Worm (Caenorhabditis elegans): ENCODE data around the gene str-246.

The str-246 gene

DNA sequence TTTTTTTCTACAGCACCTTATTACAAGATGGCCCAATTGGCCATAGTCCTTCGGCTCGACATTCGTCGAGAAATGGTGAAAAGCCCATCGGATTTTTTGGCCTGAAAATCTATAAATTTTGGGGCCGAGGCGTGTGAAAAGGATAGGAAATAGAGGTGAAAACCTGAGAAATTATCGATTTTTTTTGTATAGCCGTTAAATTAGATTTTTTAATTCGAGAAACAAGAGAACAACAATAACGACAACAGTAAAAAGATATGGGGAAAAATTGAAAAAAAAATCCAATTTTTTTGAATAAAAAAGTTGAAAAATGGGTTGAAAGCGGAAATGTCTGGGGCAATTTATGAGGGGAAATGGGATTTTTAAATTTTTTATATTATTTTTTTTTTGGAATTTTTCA lies 22.4 kb downstream of the str-246 start, which contains the start of gene hmt-1:
hmt-1 (minus strand) TSS at position 101 of the 400 bp plus-strand sequence.
- no peak for TF ChIP-seq scrt-1 (GFP tag; IDR thresholded peaks at IDR 0.05)
- TF ChIP-seq hmbx-1 (tag; optimal IDR thresholded peaks at IDR 0.05): no peak

DNA sequence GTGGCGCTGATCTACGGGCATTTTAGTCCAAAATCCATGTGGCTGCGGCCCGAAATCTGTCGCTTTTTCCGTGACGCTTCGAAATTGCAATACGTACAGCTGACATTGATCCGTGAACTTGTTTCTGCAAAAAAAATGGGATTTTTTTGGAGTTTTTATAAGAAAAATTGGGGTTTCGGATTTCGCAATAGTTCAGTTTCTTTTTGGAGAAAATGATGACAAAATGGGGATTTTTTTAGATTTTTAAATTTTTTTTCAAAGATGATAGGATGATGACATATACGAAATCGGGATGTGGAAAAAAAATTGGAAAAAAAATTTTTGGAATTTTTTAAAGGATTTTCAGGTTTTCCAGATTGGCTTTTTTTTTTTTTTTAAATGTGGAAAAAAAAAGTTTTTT lies 23.7 kb downstream of the str-246 start:
- TF ChIP-seq tra-4 (tag; optimal IDR thresholded peaks at IDR 0.05) (no peak), tbx-37 (GFP tag; conservative IDR thresholded peaks at IDR 0.05) (no peak), B0310.2 (tag; optimal IDR thresholded peaks at IDR 0.05) (no peak), sea-1 (GFP tag; conservative IDR thresholded peaks at IDR 0.05) (no peak), ceh-13 (GFP tag; optimal IDR thresholded peaks at IDR 0.05) (no peak), scrt-1 (GFP tag; IDR thresholded peaks at IDR 0.05) (no peak), hmg-4 (GFP tag; optimal IDR thresholded peaks at IDR 0.05) (no peak), ama-1 (optimal IDR thresholded peaks at IDR 0.05) (no peak), hmbx-1 (tag; optimal IDR thresholded peaks at IDR 0.05) (no peak), tbx-11 (GFP tag; IDR thresholded peaks at IDR 0.05) (no peak), F13C5.2 (tag; optimal IDR thresholded peaks at IDR 0.05) (no peak)

ce11 chrIII:11107327-11107726 lies 29.8 kb downstream of the str-246 start:
- no peak for TF ChIP-seq aly-1 (tag; optimal IDR thresholded peaks at IDR 0.05)
- no peak for TF ChIP-seq ets-7 (tag; optimal IDR thresholded peaks at IDR 0.05)
- TF ChIP-seq tbx-37 (GFP tag; conservative IDR thresholded peaks at IDR 0.05): no peak
- TF ChIP-seq hnd-1 (tag; optimal IDR thresholded peaks at IDR 0.05): no peak
- TF ChIP-seq hmg-4 (GFP tag; optimal IDR thresholded peaks at IDR 0.05): no peak
- no peak for TF ChIP-seq ceh-36 (tag; optimal IDR thresholded peaks at IDR 0.05)
- no peak for TF ChIP-seq B0310.2 (tag; optimal IDR thresholded peaks at IDR 0.05)
- no peak for TF ChIP-seq hmbx-1 (tag; optimal IDR thresholded peaks at IDR 0.05)
- TF ChIP-seq flt-1 (GFP tag; IDR thresholded peaks at IDR 0.05): no peak
- no peak for TF ChIP-seq tra-4 (tag; optimal IDR thresholded peaks at IDR 0.05)
- TF ChIP-seq ceh-13 (GFP tag; optimal IDR thresholded peaks at IDR 0.05): no peak
- TF ChIP-seq F13C5.2 (tag; optimal IDR thresholded peaks at IDR 0.05): no peak
- TF ChIP-seq tbx-11 (GFP tag; IDR thresholded peaks at IDR 0.05): no peak
- no peak for TF ChIP-seq scrt-1 (GFP tag; IDR thresholded peaks at IDR 0.05)
- TF ChIP-seq pes-1 (GFP tag; IDR thresholded peaks at IDR 0.05): no peak
- no peak for TF ChIP-seq sea-1 (GFP tag; conservative IDR thresholded peaks at IDR 0.05)
- TF ChIP-seq ama-1 (optimal IDR thresholded peaks at IDR 0.05): no peak

- no peak for TF ChIP-seq B0310.2 (tag; optimal IDR thresholded peaks at IDR 0.05)
- 0 out of 2 replicates have a peak, but pooled peaks have one; percentile 20 for TF ChIP-seq flt-1 (GFP tag; IDR thresholded peaks at IDR 0.05)
- 0 out of 2 replicates have a peak, but pooled peaks have one; percentile 44 for TF ChIP-seq pes-1 (GFP tag; IDR thresholded peaks at IDR 0.05)
- TF ChIP-seq F13C5.2 (tag; optimal IDR thresholded peaks at IDR 0.05): peak; percentile 36
- TF ChIP-seq ama-1 (optimal IDR thresholded peaks at IDR 0.05): no peak
- TF ChIP-seq hmg-4 (GFP tag; optimal IDR thresholded peaks at IDR 0.05): peak; percentile 14
- TF ChIP-seq tbx-37 (GFP tag; conservative IDR thresholded peaks at IDR 0.05): no peak
- TF ChIP-seq scrt-1 (GFP tag; IDR thresholded peaks at IDR 0.05): peak; percentile 61; the same call in 1 of the 2 replicates
- TF ChIP-seq ets-7 (tag; optimal IDR thresholded peaks at IDR 0.05): no peak
- TF ChIP-seq ceh-13 (GFP tag; optimal IDR thresholded peaks at IDR 0.05): no peak
- TF ChIP-seq tbx-11 (GFP tag; IDR thresholded peaks at IDR 0.05): no peak
- no peak for TF ChIP-seq aly-1 (tag; optimal IDR thresholded peaks at IDR 0.05)
- TF ChIP-seq ceh-36 (tag; optimal IDR thresholded peaks at IDR 0.05): no peak
- no peak for TF ChIP-seq tra-4 (tag; optimal IDR thresholded peaks at IDR 0.05)
- no peak for TF ChIP-seq hmbx-1 (tag; optimal IDR thresholded peaks at IDR 0.05)
- 0 out of 2 replicates have a peak, but pooled peaks have one; percentile 43 for TF ChIP-seq sea-1 (GFP tag; conservative IDR thresholded peaks at IDR 0.05)
- no peak for TF ChIP-seq hnd-1 (tag; optimal IDR thresholded peaks at IDR 0.05)
Observed at ce11 chrIII:11110756-11111155, 33.3 kb downstream of the str-246 start.

DNA sequence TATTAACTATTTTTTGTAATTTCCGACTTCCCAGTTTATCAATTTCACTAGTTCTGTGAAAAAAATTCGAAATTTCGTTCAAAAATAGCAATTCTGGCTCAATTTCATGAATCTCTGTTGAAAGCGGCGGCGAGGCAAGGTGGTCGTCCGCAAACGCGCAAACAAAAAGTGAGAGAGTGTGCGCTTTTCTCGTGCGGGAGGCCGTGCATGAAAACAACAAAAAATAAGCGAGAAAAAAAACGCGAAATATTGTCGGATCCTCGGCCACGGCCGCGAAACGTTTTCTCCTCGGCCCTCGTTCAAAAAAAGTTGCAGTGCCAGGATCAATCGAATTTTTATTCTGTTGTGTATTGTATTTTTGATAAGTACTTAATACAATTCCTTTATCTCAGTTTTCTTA lies 35.2 kb downstream of the str-246 start:
- no peak for TF ChIP-seq ets-7 (tag; optimal IDR thresholded peaks at IDR 0.05)
- TF ChIP-seq ceh-36 (tag; optimal IDR thresholded peaks at IDR 0.05): no peak
- TF ChIP-seq tbx-11 (GFP tag; IDR thresholded peaks at IDR 0.05): no peak
- no peak for TF ChIP-seq hmg-4 (GFP tag; optimal IDR thresholded peaks at IDR 0.05)
- no peak for TF ChIP-seq hnd-1 (tag; optimal IDR thresholded peaks at IDR 0.05)
- TF ChIP-seq hmbx-1 (tag; optimal IDR thresholded peaks at IDR 0.05): no peak
- TF ChIP-seq pes-1 (GFP tag; IDR thresholded peaks at IDR 0.05): peak; percentile 50; the same call in 1 of the 2 replicates
- peak; percentile 55; the same call in 1 of the 2 replicates for TF ChIP-seq scrt-1 (GFP tag; IDR thresholded peaks at IDR 0.05)
- no peak for TF ChIP-seq ama-1 (optimal IDR thresholded peaks at IDR 0.05)
- TF ChIP-seq flt-1 (GFP tag; IDR thresholded peaks at IDR 0.05): no peak
- no peak for TF ChIP-seq F13C5.2 (tag; optimal IDR thresholded peaks at IDR 0.05)

DNA sequence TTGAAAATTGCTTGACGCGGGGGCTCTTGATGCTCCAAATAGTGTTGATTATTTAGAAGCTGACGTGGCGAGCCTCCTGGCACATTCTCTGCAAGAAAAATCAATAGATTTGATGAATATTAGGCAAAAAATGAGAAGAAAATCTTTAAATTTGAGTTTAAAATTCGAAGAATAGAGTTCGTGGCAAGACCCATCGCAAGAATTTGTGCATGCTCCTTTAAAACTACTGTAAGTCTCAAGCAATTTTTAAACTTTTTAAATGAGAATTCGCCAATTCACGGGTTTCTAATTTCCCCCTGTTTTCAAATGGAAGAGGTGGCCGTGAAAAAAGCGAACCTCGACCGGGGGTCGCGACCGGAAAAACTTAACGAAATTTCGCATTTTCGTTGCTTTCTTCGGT lies 36.3 kb downstream of the str-246 start:
- TF ChIP-seq hmbx-1 (tag; optimal IDR thresholded peaks at IDR 0.05) (no peak), tbx-37 (GFP tag; conservative IDR thresholded peaks at IDR 0.05) (no peak)

- TF ChIP-seq F13C5.2 (tag; optimal IDR thresholded peaks at IDR 0.05) (no peak), tra-4 (tag; optimal IDR thresholded peaks at IDR 0.05) (no peak)
Observed at ce11 chrIII:11115956-11116355, 38.5 kb downstream of the str-246 start.

DNA sequence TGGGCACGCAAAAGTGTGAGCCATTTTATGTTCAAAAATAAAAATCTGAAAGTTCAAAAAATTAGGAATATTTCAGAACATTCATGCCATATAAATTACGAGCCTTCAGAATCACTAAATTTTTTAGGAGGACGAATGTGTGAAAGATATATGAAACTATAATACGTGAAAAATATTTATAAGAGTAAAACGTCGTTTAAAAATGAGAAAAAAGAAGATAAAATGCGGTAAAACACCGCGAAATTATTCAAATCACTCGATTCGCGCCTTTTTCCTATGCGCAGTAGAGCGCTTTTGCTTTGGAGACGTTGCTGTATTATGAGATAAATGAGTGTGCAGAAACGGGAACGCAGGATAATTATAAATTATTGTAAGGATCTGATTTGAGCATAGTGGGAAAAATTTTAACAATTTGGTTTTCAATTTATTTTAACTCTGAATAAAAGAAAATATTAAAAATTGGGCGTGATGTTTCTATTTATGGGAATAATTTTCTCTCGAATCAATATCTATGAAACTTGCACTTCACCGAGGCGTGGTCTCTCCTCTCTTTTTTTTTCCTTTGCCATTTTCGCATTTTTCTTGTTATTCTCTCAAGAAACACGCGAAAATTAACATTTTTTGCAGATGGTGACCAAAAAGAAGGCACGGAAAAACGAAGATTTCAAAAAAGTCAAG lies 41.8 kb downstream of the str-246 start, which contains the start of the genes sup-35 and Y48A6C.4:
sup-35 (minus strand) TSS at position 51 of the 678 bp plus-strand sequence.
Y48A6C.4 (plus strand) TSS at position 628 of the 678 bp plus-strand sequence.
- TF ChIP-seq tbx-11 (GFP tag; IDR thresholded peaks at IDR 0.05) (no peak), B0310.2 (tag; optimal IDR thresholded peaks at IDR 0.05) (peak; percentile 62), tbx-37 (GFP tag; conservative IDR thresholded peaks at IDR 0.05) (0 out of 2 replicates have a peak, but pooled peaks have one; percentile 4), ceh-36 (tag; optimal IDR thresholded peaks at IDR 0.05) (no peak), hmbx-1 (tag; optimal IDR thresholded peaks at IDR 0.05) (no peak), F13C5.2 (tag; optimal IDR thresholded peaks at IDR 0.05) (peak; percentile 77), pes-1 (GFP tag; IDR thresholded peaks at IDR 0.05) (peak; percentile 60), ets-7 (tag; optimal IDR thresholded peaks at IDR 0.05) (peak; percentile 63), sea-1 (GFP tag; conservative IDR thresholded peaks at IDR 0.05) (no peak), hmg-4 (GFP tag; optimal IDR thresholded peaks at IDR 0.05) (no peak), tra-4 (tag; optimal IDR thresholded peaks at IDR 0.05) (no peak), flt-1 (GFP tag; IDR thresholded peaks at IDR 0.05) (no peak), aly-1 (tag; optimal IDR thresholded peaks at IDR 0.05) (no peak), scrt-1 (GFP tag; IDR thresholded peaks at IDR 0.05) (no peak), ceh-13 (GFP tag; optimal IDR thresholded peaks at IDR 0.05) (peak; percentile 40), hnd-1 (tag; optimal IDR thresholded peaks at IDR 0.05) (peak; percentile 24), ama-1 (optimal IDR thresholded peaks at IDR 0.05) (no peak)
